Worm (Caenorhabditis elegans): ENCODE data around the gene col-149.
A peak's percentile ranks its signal among the peaks of the same experiment; 100 is the strongest.

col-149 gene

DNA sequence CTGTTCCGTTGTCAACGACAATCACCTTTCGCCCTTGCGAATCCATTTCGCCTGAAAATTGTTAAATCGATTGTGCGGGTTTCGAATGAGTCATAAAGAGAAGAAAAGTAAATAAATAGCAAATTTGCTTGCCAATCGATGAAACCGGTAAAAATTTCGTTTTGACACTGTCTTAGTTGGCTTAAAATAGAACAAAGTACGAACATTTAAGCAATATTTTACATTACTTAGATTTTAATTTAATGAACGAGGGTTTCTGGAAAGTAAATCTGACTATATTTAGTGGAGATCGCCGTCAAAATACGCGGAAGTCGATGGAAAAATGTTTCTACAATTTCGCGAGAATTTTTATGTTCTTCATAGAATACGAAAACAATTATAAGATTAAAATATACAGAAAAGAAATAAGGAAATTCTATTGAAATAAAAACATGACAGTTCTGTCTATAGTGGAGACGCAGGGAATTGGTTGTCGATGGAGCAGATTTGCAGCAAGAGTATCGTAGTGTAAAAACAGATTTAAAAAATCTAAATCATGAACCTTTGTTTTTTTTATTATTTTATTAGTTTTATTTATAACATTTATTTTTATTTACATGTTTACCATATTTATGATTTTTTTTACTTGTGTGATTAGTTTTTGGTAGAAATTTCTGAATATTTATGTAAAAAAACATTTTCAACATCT, 45.8 kb upstream of the col-149 start, which contains the start of gene arx-2 (continued):
- TF ChIP-seq ztf-7 (tag; optimal IDR thresholded peaks at IDR 0.05) (no peak), mxl-3 (GFP tag; optimal IDR thresholded peaks at IDR 0.05) (no peak), hlh-30 (tag; optimal IDR thresholded peaks at IDR 0.05; ENCODE audit: insufficient read depth) (peak; percentile 29), unc-130 (GFP tag; optimal IDR thresholded peaks at IDR 0.05) (peak; percentile 3), lin-15B (tag; optimal IDR thresholded peaks at IDR 0.05) (no peak), Y105C5A.15 (GFP tag; IDR thresholded peaks at IDR 0.05) (no peak), F49E8.2 (tag; optimal IDR thresholded peaks at IDR 0.05; ENCODE audit: borderline replicate concordance) (no peak), spr-1 (tag; optimal IDR thresholded peaks at IDR 0.05) (no peak), nhr-76 (tag; optimal IDR thresholded peaks at IDR 0.05) (no peak), aly-2 (tag; optimal IDR thresholded peaks at IDR 0.05) (no peak), ZK546.5 (tag; optimal IDR thresholded peaks at IDR 0.05) (no peak), F10B5.3 (tag; optimal IDR thresholded peaks at IDR 0.05) (no peak), lin-39 (tag; optimal IDR thresholded peaks at IDR 0.05) (no peak), tag-97 (GFP tag; IDR thresholded peaks at IDR 0.05) (no peak), mdl-1 (tag; optimal IDR thresholded peaks at IDR 0.05) (no peak), daf-16 (GFP tag; optimal IDR thresholded peaks at IDR 0.05) (no peak), daf-16 (tag; optimal IDR thresholded peaks at IDR 0.05) (no peak), Y5F2A.4 (GFP tag; optimal IDR thresholded peaks at IDR 0.05) (no peak), ctbp-1 (GFP tag; IDR thresholded peaks at IDR 0.05) (no peak), ceh-28 (tag; optimal IDR thresholded peaks at IDR 0.05) (no peak), lin-38 (GFP tag; IDR thresholded peaks at IDR 0.05) (peak; percentile 87), F44E2.7 (GFP tag; IDR thresholded peaks at IDR 0.05) (no peak), skn-1 (tag; optimal IDR thresholded peaks at IDR 0.05) (no peak), arid-1 (GFP tag; conservative IDR thresholded peaks at IDR 0.05) (no peak), attf-4 (tag; optimal IDR thresholded peaks at IDR 0.05) (no peak), nhr-77 (tag; optimal IDR thresholded peaks at IDR 0.05) (peak; percentile 53), F26F4.8 (GFP tag; conservative IDR thresholded peaks at IDR 0.05) (no peak), nhr-237 (tag; optimal IDR thresholded peaks at IDR 0.05) (no peak), egl-27 (tag; optimal IDR thresholded peaks at IDR 0.05) (no peak), cey-2 (tag; optimal IDR thresholded peaks at IDR 0.05; ENCODE audit: borderline replicate concordance, insufficient read depth) (no peak), dmd-6 (GFP tag; IDR thresholded peaks at IDR 0.05) (no peak), mep-1 (tag; optimal IDR thresholded peaks at IDR 0.05) (peak; percentile 56), aha-1 (tag) (no peak), daf-8 (GFP tag; IDR thresholded peaks at IDR 0.05) (no peak), madf-5 (GFP tag; IDR thresholded peaks at IDR 0.05) (no peak), duxl-1 (tag; optimal IDR thresholded peaks at IDR 0.05; ENCODE audit: poor library complexity) (no peak), dve-1 (tag; optimal IDR thresholded peaks at IDR 0.05; ENCODE audit: insufficient read depth) (peak; percentile 41), ceh-20 (GFP tag; IDR thresholded peaks at IDR 0.05) (no peak), lir-3 (tag; optimal IDR thresholded peaks at IDR 0.05) (no peak), nhr-10 (tag; optimal IDR thresholded peaks at IDR 0.05) (no peak), hmg-1.1 (GFP tag; IDR thresholded peaks at IDR 0.05) (no peak), lin-29 (GFP tag; IDR thresholded peaks at IDR 0.05) (no peak), daf-19 (GFP tag; conservative IDR thresholded peaks at IDR 0.05) (no peak), zag-1 (tag; optimal IDR thresholded peaks at IDR 0.05) (no peak), nhr-102 (tag; optimal IDR thresholded peaks at IDR 0.05) (no peak), set-16 (GFP tag; IDR thresholded peaks at IDR 0.05) (no peak), unc-39 (tag; optimal IDR thresholded peaks at IDR 0.05) (no peak), mdt-29 (GFP tag; IDR thresholded peaks at IDR 0.05) (no peak)
